Worm (Caenorhabditis elegans) whole organism, L1 larva: ENCODE results near the gene C55B6.4.

Source experiments
- alr-1 ChIP-seq: fragments of 200-800 bp; sonication (Bioruptor generic); optimal IDR thresholded peaks from 2 replicates; lab custom pipeline; 2018; ENCODE audit warnings: borderline replicate concordance, mild to moderate bottlenecking, missing genetic modification characterization, missing compliant biosample characterization
- ama-1 ChIP-seq: fragments of 150-350 bp; optimal IDR thresholded peaks from 2 replicates; lab custom pipeline; 2014
- egl-27 ChIP-seq, 2 experiments: fragments of 150-350 bp in 1 of 2; sonication (generic microtip); optimal IDR thresholded peaks; 3 replicates each; lab custom pipeline; 2017 to 2018; ENCODE audit warnings: missing biosample characterization in 2 of 2, missing genetic modification characterization in 2 of 2, missing genetic modification reagents in 2 of 2
- fos-1 ChIP-seq: fragments of 150-350 bp; optimal IDR thresholded peaks from 2 replicates; lab custom pipeline; 2014; ENCODE audit warnings: missing biosample characterization, missing genetic modification characterization
- nhr-85 ChIP-seq: sonication (generic microtip); peaks from one replicate; lab custom pipeline; 2016; ENCODE audit warnings: missing genetic modification characterization, inconsistent platforms, missing compliant biosample characterization
- tbx-2 ChIP-seq: sonication (generic microtip); optimal IDR thresholded peaks from 2 replicates; lab custom pipeline; 2016; ENCODE audit warnings: missing genetic modification characterization, missing compliant biosample characterization
- tlp-1 ChIP-seq: fragments of 150-350 bp; optimal IDR thresholded peaks from 2 replicates; lab custom pipeline; 2014; ENCODE audit warnings: missing biosample characterization, missing genetic modification characterization
- xbp-1 ChIP-seq: sonication (generic microtip); optimal IDR thresholded peaks from 2 replicates; lab custom pipeline; 2016; ENCODE audit warnings: missing genetic modification characterization, missing compliant biosample characterization

ce11 chrX:7230321-7230720, 42.8 kb upstream of the C55B6.4 start:
- no peak for TF ChIP-seq tlp-1 (tag; lab: Kevin White, UChicago)
- no peak for TF ChIP-seq egl-27 (tag; optimal IDR thresholded peaks at IDR 0.05; lab: Kevin White, UChicago)
- peak; percentile 12 for TF ChIP-seq fos-1 (tag; lab: Kevin White, UChicago)
- TF ChIP-seq ama-1 (lab: Kevin White, UChicago), result no peak
- TF ChIP-seq xbp-1, result peak; percentile 7
- no peak for TF ChIP-seq tbx-2 (tag; lab: Kevin White, UChicago)
- TF ChIP-seq nhr-85, result peak; percentile 77
- no peak for TF ChIP-seq alr-1 (tag; lab: Kevin White, UChicago)
